Worm (Caenorhabditis elegans): Measurements from ENCODE around the gene unc-3.

ce11 chrX:14792315-14793197 lies 19.2 kb downstream of the unc-3 start:
- TF ChIP-seq ama-1 (optimal IDR thresholded peaks at IDR 0.05) (peak; percentile 70), nhr-25 (tag; optimal IDR thresholded peaks at IDR 0.05) (no peak), lin-11 (tag; optimal IDR thresholded peaks at IDR 0.05) (no peak), mbf-1 (tag; optimal IDR thresholded peaks at IDR 0.05) (no peak), sma-9 (GFP tag; optimal IDR thresholded peaks at IDR 0.05) (no peak), sma-9 (tag; optimal IDR thresholded peaks at IDR 0.05) (no peak), mdl-1 (tag; optimal IDR thresholded peaks at IDR 0.05) (peak in 1 of 2 experiments; percentile 3), mab-5 (tag; optimal IDR thresholded peaks at IDR 0.05) (no peak), snpc-4 (tag; optimal IDR thresholded peaks at IDR 0.05) (no peak), unc-62 (GFP tag; optimal IDR thresholded peaks at IDR 0.05) (no peak), ztf-4 (tag; optimal IDR thresholded peaks at IDR 0.05) (peak; percentile 26), nhr-11 (tag; optimal IDR thresholded peaks at IDR 0.05) (no peak), blmp-1 (tag; optimal IDR thresholded peaks at IDR 0.05; ENCODE audit: insufficient read depth) (no peak)
